Worm (Caenorhabditis elegans) whole organism, L2 larva: Measurements from ENCODE around the gene F53C11.4.

Experiments
- elt-1 ChIP-seq: fragments of 150-350 bp; optimal IDR thresholded peaks from 2 replicates; lab custom pipeline; 2014; ENCODE audit warnings: missing biosample characterization, missing genetic modification characterization
- elt-3 ChIP-seq: sonication (generic microtip); optimal IDR thresholded peaks from 2 replicates; lab custom pipeline; 2017; ENCODE audit warnings: missing biosample characterization, missing genetic modification characterization
- fos-1 ChIP-seq: fragments of 150-350 bp; optimal IDR thresholded peaks from 2 replicates; lab custom pipeline; 2014; ENCODE audit warnings: missing biosample characterization, missing genetic modification characterization
- lin-13 ChIP-seq: fragments of 150-350 bp; optimal IDR thresholded peaks from 2 replicates; lab custom pipeline; 2014; ENCODE audit warnings: missing biosample characterization, missing genetic modification reagents, missing genetic modification characterization
- lsy-2 ChIP-seq, 2 experiments: fragments of 150-350 bp in 1 of 2; sonication (generic microtip) in 1 of 2; optimal IDR thresholded peaks; 2 replicates each; lab custom pipeline; 2014 to 2017; ENCODE audit warnings: missing biosample characterization in 2 of 2, missing genetic modification characterization in 2 of 2
- mbf-1 ChIP-seq: sonication (generic microtip); optimal IDR thresholded peaks from 2 replicates; lab custom pipeline; 2017; ENCODE audit warnings: missing biosample characterization, missing genetic modification characterization
- mdl-1 ChIP-seq, 2 experiments: fragments of 150-350 bp in 1 of 2; sonication (generic microtip) in 1 of 2; optimal IDR thresholded peaks; 2 replicates each; lab custom pipeline; 2017; ENCODE audit warnings: missing biosample characterization in 2 of 2, missing genetic modification characterization in 2 of 2
- nhr-77 ChIP-seq: fragments of 150-350 bp; optimal IDR thresholded peaks from 2 replicates; lab custom pipeline; 2014; ENCODE audit warnings: missing biosample characterization, missing genetic modification characterization
- snpc-4 ChIP-seq: fragments of 150-350 bp; optimal IDR thresholded peaks from 2 replicates; lab custom pipeline; 2014; ENCODE audit warnings: missing biosample characterization, missing genetic modification characterization
- unc-39 ChIP-seq: fragments of 150-350 bp; optimal IDR thresholded peaks from 2 replicates; lab custom pipeline; 2014; ENCODE audit warnings: missing biosample characterization, missing genetic modification characterization

DNA sequence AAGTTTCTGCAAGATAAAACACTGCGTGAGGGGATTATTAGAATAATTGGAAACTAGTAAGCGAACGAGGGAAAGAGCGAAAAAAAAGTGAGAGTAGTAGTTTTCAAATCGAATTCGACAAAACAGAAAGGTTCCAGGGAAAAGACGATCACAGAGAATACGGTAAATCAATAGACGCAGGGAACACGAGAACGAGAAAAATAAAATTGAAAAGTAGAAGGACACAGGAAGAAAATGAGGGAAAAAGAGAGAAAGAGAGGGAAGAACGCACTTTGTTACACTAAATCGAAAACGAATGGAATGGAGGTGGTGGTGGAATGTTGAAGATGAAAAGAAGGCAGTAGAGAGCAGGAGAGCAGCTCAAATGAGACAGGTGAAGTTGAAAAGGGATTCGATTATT, 20.1 kb upstream of the F53C11.4 start, which contains the start of gene swan-1:
- TF ChIP-seq nhr-77 (tag; lab: Kevin White, UChicago), result no peak
- TF ChIP-seq mdl-1 (tag; optimal IDR thresholded peaks at IDR 0.05; lab: Kevin White, UChicago), result no peak
- TF ChIP-seq lsy-2 (tag; optimal IDR thresholded peaks at IDR 0.05; lab: Kevin White, UChicago), result peak in 1 of 2 experiments; percentile 35
- TF ChIP-seq elt-3 (tag; lab: Kevin White, UChicago), result no peak
- TF ChIP-seq lin-13 (GFP tag; lab: Kevin White, UChicago), result no peak
- no peak for TF ChIP-seq snpc-4 (tag; lab: Kevin White, UChicago)
- TF ChIP-seq unc-39 (tag; lab: Kevin White, UChicago), result no peak
- no peak for TF ChIP-seq fos-1
- no peak for TF ChIP-seq elt-1
- TF ChIP-seq mbf-1 (tag; lab: Kevin White, UChicago), result no peak
